Worm (Caenorhabditis elegans) whole organism, late embryonic: ENCODE measurements around the gene ZK829.1.

ENCODE experiments used
- C08G9.2 ChIP-seq: sonication (generic microtip); optimal IDR thresholded peaks from 2 replicates; lab custom pipeline; 2016; ENCODE audit warnings: mild to moderate bottlenecking, missing genetic modification characterization, moderate library complexity, missing compliant biosample characterization
- F13H6.1 ChIP-seq: sonication (generic microtip); optimal IDR thresholded peaks from 2 replicates; lab custom pipeline; 2016; ENCODE audit warnings: missing genetic modification characterization, missing compliant biosample characterization
- ama-1 ChIP-seq: fragments of 150-350 bp; optimal IDR thresholded peaks from 2 replicates; lab custom pipeline; 2014
- ceh-19 ChIP-seq: fragments of 200-800 bp; sonication (Bioruptor generic); optimal IDR thresholded peaks from 2 replicates; lab custom pipeline; 2018; ENCODE audit warnings: mild to moderate bottlenecking, missing genetic modification characterization, missing compliant biosample characterization
- ceh-2 ChIP-seq: sonication (generic microtip); optimal IDR thresholded peaks from 2 replicates; lab custom pipeline; 2016; ENCODE audit warnings: missing genotype, missing genetic modification characterization, missing compliant biosample characterization
- ceh-24 ChIP-seq: sonication (generic microtip); optimal IDR thresholded peaks from 2 replicates; lab custom pipeline; 2016; ENCODE audit warnings: mild to moderate bottlenecking, missing genetic modification characterization, missing compliant biosample characterization
- ceh-30 ChIP-seq: fragments of 150-350 bp; optimal IDR thresholded peaks from 2 replicates; lab custom pipeline; 2014; ENCODE audit warnings: missing biosample characterization, missing genetic modification characterization
- ceh-31 ChIP-seq: sonication (generic microtip); optimal IDR thresholded peaks from 2 replicates; lab custom pipeline; 2016; ENCODE audit warnings: missing genetic modification characterization, missing compliant biosample characterization
- ceh-45 ChIP-seq: fragments of 200-800 bp; sonication (Bioruptor generic); IDR thresholded peaks from 2 replicates; pipeline ENCODE4 v1.3.6; 2022; ENCODE audit warnings: missing genetic modification reagents, missing genetic modification characterization, missing compliant biosample characterization
- ceh-9 ChIP-seq: sonication (generic microtip); optimal IDR thresholded peaks from 2 replicates; lab custom pipeline; 2016; ENCODE audit warnings: mild to moderate bottlenecking, missing genetic modification characterization, inconsistent platforms, missing compliant biosample characterization
- che-1 ChIP-seq: sonication (generic microtip); optimal IDR thresholded peaks from 2 replicates; lab custom pipeline; 2016; ENCODE audit warnings: mild to moderate bottlenecking, missing genetic modification characterization, missing compliant biosample characterization
- dve-1 ChIP-seq: sonication (generic microtip); optimal IDR thresholded peaks from 2 replicates; lab custom pipeline; 2017; ENCODE audit warnings: antibody characterized with exemption, mild to moderate bottlenecking, missing genetic modification characterization, missing compliant biosample characterization
- elt-2 ChIP-seq: sonication (generic microtip); optimal IDR thresholded peaks from 2 replicates; lab custom pipeline; 2016; ENCODE audit warnings: missing genetic modification reagents, missing genetic modification characterization, missing compliant biosample characterization
- elt-4 ChIP-seq: sonication (generic microtip); optimal IDR thresholded peaks from 2 replicates; lab custom pipeline; 2016; ENCODE audit warnings: missing genetic modification characterization, missing compliant biosample characterization
- eyg-1 ChIP-seq: sonication (generic microtip); optimal IDR thresholded peaks from 2 replicates; lab custom pipeline; 2016; ENCODE audit warnings: missing genotype, missing genetic modification characterization, missing compliant biosample characterization
- fax-1 ChIP-seq: sonication (generic microtip); optimal IDR thresholded peaks from 2 replicates; lab custom pipeline; 2016; ENCODE audit warnings: missing genotype, missing genetic modification characterization, missing compliant biosample characterization
- fkh-10 ChIP-seq: fragments of 150-350 bp; optimal IDR thresholded peaks from 2 replicates; lab custom pipeline; 2014; ENCODE audit warnings: missing biosample characterization, missing genetic modification reagents, missing genetic modification characterization
- gmeb-2 ChIP-seq: sonication (generic microtip); optimal IDR thresholded peaks from 2 replicates; lab custom pipeline; 2016; ENCODE audit warnings: missing genetic modification characterization, inconsistent platforms, missing compliant biosample characterization
- hlh-13 ChIP-seq: fragments of 200-800 bp; sonication (Bioruptor generic); optimal IDR thresholded peaks from 2 replicates; lab custom pipeline; 2018; ENCODE audit warnings: mild to moderate bottlenecking, missing genetic modification characterization, missing compliant biosample characterization
- hlh-15 ChIP-seq: sonication (generic microtip); optimal IDR thresholded peaks from 2 replicates; lab custom pipeline; 2016; ENCODE audit warnings: missing genetic modification characterization, missing compliant biosample characterization
- hlh-30 ChIP-seq: sonication (generic microtip); optimal IDR thresholded peaks from 2 replicates; lab custom pipeline; 2017; ENCODE audit warnings: antibody characterized with exemption, missing genetic modification characterization, missing compliant biosample characterization; ENCODE audit not compliant: insufficient read depth
- hlh-8 ChIP-seq: sonication (generic microtip); optimal IDR thresholded peaks from 2 replicates; lab custom pipeline; 2016; ENCODE audit warnings: missing genotype, missing genetic modification characterization, missing compliant biosample characterization
- lim-6 ChIP-seq: sonication (generic microtip); optimal IDR thresholded peaks from 2 replicates; lab custom pipeline; 2016; ENCODE audit warnings: missing genetic modification characterization, missing compliant biosample characterization
- lin-11 ChIP-seq: fragments of 200-800 bp; sonication (Bioruptor generic); optimal IDR thresholded peaks from 2 replicates; lab custom pipeline; 2018; ENCODE audit warnings: mild to moderate bottlenecking, missing genetic modification characterization, missing compliant biosample characterization
- madf-2 ChIP-seq: sonication (generic microtip); optimal IDR thresholded peaks from 2 replicates; lab custom pipeline; 2017; ENCODE audit warnings: missing genetic modification characterization, missing compliant biosample characterization
- nfya-1 ChIP-seq: sonication (generic microtip); optimal IDR thresholded peaks from 2 replicates; lab custom pipeline; 2017; ENCODE audit warnings: missing genetic modification characterization, mild to moderate bottlenecking, missing compliant biosample characterization, antibody characterized with exemption, moderate library complexity
- nhr-11 ChIP-seq: fragments of 150-350 bp; optimal IDR thresholded peaks from 2 replicates; lab custom pipeline; 2014; ENCODE audit warnings: missing biosample characterization, missing genetic modification characterization
- nhr-232 ChIP-seq: sonication (generic microtip); optimal IDR thresholded peaks from 2 replicates; lab custom pipeline; 2016; ENCODE audit warnings: missing genetic modification characterization, missing compliant biosample characterization
- odd-2 ChIP-seq: sonication (generic microtip); optimal IDR thresholded peaks from 2 replicates; lab custom pipeline; 2017; ENCODE audit warnings: antibody characterized with exemption, mild to moderate bottlenecking, missing genetic modification characterization, missing compliant biosample characterization
- pha-4 ChIP-seq: fragments of 150-350 bp; optimal IDR thresholded peaks from 2 replicates; lab custom pipeline; 2018; ENCODE audit warnings: missing biosample characterization, missing genetic modification reagents, missing genetic modification characterization
- pros-1 ChIP-seq: fragments of 150-350 bp; optimal IDR thresholded peaks from 2 replicates; lab custom pipeline; 2014; ENCODE audit warnings: missing biosample characterization, missing genetic modification reagents, missing genetic modification characterization
- tbx-2 ChIP-seq: sonication (generic microtip); optimal IDR thresholded peaks from 2 replicates; lab custom pipeline; 2016; ENCODE audit warnings: missing genetic modification characterization, missing compliant biosample characterization
- tbx-7 ChIP-seq: sonication (generic microtip); optimal IDR thresholded peaks from 2 replicates; lab custom pipeline; 2016; ENCODE audit warnings: missing genotype, missing genetic modification characterization, missing compliant biosample characterization
- unc-3 ChIP-seq, 2 experiments: fragments of 200-800 bp in 1 of 2; sonication (Bioruptor generic) in 1 of 2; sonication (generic microtip) in 1 of 2; conservative IDR thresholded peaks in 1 of 2; optimal IDR thresholded peaks in 1 of 2; 2 replicates each; pipeline versions ENCODE4 v1.3.6 to Lab custom; 2016 to 2022; ENCODE audit warnings: missing compliant biosample characterization in 2 of 2, missing genetic modification characterization in 2 of 2, missing genetic modification reagents in 1 of 2
- unc-42 ChIP-seq: sonication (generic microtip); optimal IDR thresholded peaks from 2 replicates; lab custom pipeline; 2016; ENCODE audit warnings: missing genotype, missing genetic modification characterization, missing compliant biosample characterization
- unc-55 ChIP-seq: sonication (generic microtip); optimal IDR thresholded peaks from 2 replicates; lab custom pipeline; 2017; ENCODE audit warnings: missing biosample characterization, missing genetic modification reagents, missing genetic modification characterization
- unc-86 ChIP-seq: sonication (generic microtip); optimal IDR thresholded peaks from 2 replicates; lab custom pipeline; 2016; ENCODE audit warnings: missing genetic modification characterization, missing compliant biosample characterization

The ZK829.1 gene

DNA sequence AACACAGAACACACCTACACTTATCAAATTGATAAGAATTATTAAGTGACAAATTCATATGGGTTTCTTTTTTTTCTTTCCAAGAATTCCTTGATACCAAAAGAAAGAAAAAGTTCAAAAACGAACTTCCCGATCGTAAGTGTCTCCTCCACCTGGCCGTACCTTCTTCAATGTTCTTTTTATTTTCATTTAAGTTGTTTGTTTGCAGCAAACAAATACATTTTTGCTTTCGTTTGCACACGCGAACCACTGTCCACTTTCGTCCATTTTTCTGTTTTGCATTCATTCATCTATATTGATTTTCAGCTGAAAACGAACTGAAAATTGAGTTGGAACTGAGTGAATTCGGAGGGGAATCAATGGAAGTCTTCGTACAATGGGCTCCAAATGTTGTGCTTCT lies 30.5 kb downstream of the ZK829.1 start, which contains the start of gene VZK822L.2:
Gene VZK822L.2, plus strand, starts transcription at position 301 of the 400 bp plus-strand sequence.
- no peak for TF ChIP-seq eyg-1
- TF ChIP-seq unc-86 (tag; lab: Kevin White, UChicago): no peak
- TF ChIP-seq fkh-10 (GFP tag; lab: Kevin White, UChicago): no peak
- TF ChIP-seq tbx-7 (tag; lab: Kevin White, UChicago): no peak
- TF ChIP-seq fax-1 (tag; lab: Kevin White, UChicago): no peak
- no peak for TF ChIP-seq pha-4 (tag; lab: Kevin White, UChicago)
- TF ChIP-seq che-1 (tag; lab: Kevin White, UChicago): no peak
- TF ChIP-seq C08G9.2 (tag; lab: Kevin White, UChicago): no peak
- TF ChIP-seq elt-2 (tag; lab: Kevin White, UChicago): no peak
- TF ChIP-seq elt-4 (tag; lab: Kevin White, UChicago): no peak
- no peak for TF ChIP-seq F13H6.1 (tag; lab: Kevin White, UChicago)
- TF ChIP-seq odd-2 (tag; lab: Kevin White, UChicago): no peak
- no peak for TF ChIP-seq ceh-9 (tag; lab: Kevin White, UChicago)

DNA sequence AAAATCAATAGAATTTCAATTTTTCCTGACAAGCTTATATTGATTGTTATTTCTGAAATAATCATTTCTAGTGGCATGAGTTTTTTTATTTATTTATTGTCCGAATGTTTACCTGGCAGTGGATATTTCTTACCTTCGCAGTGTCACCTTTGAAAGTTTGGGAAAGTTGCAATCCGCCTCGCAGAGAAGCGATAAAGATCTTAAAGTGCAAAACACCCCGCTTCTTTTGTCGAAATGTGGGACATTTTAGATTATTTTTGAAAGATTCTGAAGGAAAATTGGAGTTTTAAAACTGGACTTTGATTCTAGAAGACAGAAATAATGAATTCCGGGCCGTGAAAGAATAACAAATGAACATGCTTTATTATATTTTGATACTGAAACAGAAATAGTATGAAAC lies 33.5 kb downstream of the ZK829.1 start:
- TF ChIP-seq dve-1 (tag; lab: Kevin White, UChicago) (no peak), unc-3 (GFP tag; conservative IDR thresholded peaks at IDR 0.05; lab: Robert Waterston, UW) (no peak), unc-3 (tag; optimal IDR thresholded peaks at IDR 0.05; lab: Kevin White, UChicago) (no peak), tbx-2 (tag; lab: Kevin White, UChicago) (no peak)

DNA sequence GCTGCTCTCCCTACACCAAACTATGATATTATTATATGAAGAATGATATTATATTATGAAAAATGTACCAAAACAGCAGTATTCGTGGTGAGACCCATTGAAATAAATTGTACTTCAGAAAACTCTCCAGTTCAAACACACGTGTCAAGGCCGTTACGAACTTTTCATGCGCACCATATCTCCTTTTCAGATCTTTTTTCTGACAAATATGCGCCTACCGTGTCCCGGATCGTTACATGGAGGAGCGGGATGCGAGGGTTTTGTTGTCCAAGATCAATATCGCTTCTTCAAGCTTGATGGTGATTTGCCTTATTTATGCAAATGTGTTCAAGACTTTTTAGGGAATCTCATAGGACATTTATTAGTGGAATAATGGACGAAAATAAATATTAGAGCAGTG lies 38.5 kb downstream of the ZK829.1 start:
- TF ChIP-seq nfya-1 (tag; lab: Kevin White, UChicago) (no peak), nhr-232 (tag; lab: Kevin White, UChicago) (no peak), ceh-19 (GFP tag; lab: Kevin White, UChicago) (no peak), lin-11 (tag; lab: Kevin White, UChicago) (no peak), pha-4 (tag; lab: Kevin White, UChicago) (no peak), ceh-30 (no peak), ceh-31 (no peak)

DNA sequence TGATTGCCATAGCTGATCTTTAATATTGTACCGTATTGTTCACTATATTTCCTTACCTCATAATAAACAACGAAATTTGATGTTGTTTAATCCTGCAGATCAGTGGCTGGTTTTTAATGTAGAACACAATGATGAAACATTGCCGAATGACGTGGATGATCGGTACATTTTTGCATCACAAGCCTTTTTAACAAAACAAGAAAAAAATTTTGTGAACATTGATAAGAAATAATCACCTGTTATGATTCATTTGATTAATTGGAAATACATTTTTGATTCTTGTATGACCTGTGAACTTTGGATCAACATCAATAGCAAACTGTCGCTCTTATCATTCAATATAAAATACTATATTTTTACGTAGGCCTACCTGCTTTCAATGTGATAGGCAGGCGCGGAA lies 39.4 kb downstream of the ZK829.1 start:
- TF ChIP-seq ama-1 (lab: Kevin White, UChicago) (no peak), elt-2 (tag; lab: Kevin White, UChicago) (no peak), hlh-15 (tag; lab: Kevin White, UChicago) (no peak), hlh-30 (tag; lab: Kevin White, UChicago) (no peak), hlh-8 (no peak), pros-1 (no peak), gmeb-2 (tag; lab: Kevin White, UChicago) (no peak), madf-2 (tag; lab: Kevin White, UChicago) (no peak), ceh-45 (GFP tag; lab: Robert Waterston, UW) (no peak), unc-42 (tag; lab: Kevin White, UChicago) (no peak), unc-55 (GFP tag; lab: Kevin White, UChicago) (no peak), ceh-24 (no peak), lim-6 (tag; lab: Kevin White, UChicago) (no peak), nhr-11 (tag; lab: Kevin White, UChicago) (no peak), che-1 (tag; lab: Kevin White, UChicago) (no peak), hlh-13 (GFP tag; lab: Kevin White, UChicago) (no peak), ceh-2 (tag; lab: Kevin White, UChicago) (no peak)
